Fruit fly (Drosophila melanogaster) whole organism, adult: ENCODE measurements around the gene CG14657.

Experiments
- cnc ChIP-seq, 2 experiments: fragments of >200 bp; optimal IDR thresholded peaks; 2 replicates each; lab custom pipeline; 2017
- kay ChIP-seq: fragments of 200-800 bp; sonication (Bioruptor generic); peaks from one replicate; lab custom pipeline; 2016; ENCODE audit warnings: missing biosample characterization, missing genetic modification characterization, borderline replicate concordance

DNA sequence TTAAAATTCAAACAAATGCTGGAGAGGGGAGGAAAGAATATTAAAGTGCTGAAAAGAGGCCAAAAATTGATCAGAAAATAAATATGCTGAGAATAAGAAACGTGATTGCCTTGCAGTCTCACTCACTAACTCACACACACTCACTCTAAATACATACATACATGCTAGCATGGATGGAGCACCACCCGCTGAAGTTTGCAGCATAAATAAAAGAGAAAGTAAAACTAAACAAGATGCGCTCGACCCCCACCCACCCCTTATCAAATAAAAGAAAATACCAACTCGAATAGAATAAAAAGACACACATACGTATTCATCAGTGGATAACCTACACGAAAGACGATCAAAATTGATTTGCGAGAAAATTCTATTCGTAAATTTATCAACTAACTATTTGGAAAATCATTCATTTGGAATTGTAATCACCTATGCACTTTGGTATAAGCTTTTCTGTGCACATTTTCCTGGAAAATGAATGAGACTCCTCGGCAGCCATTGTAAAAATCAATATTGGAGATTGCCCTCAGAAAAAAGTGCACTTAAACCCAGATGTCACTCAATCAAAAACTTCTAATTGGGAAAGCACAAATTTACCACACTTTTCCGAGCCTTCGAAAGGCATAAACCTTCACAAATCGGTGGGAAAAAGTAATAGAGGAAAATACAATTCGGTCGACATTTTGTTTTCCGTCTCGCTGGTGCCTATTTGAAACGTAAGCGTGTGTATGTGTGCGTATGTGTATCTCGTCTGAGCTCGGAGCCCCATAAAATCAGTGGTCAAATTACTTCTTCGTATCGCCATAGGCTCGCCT is 9.9 kb downstream of the CG14657 start, which contains the start of gene Gmppb:
- TF ChIP-seq cnc (optimal IDR thresholded peaks at IDR 0.05; lab: Kevin White, UChicago), result no peak
- TF ChIP-seq kay (GFP tag; lab: Kevin White, UChicago), result no peak
